Fruit fly (Drosophila melanogaster) whole organism, wandering third instar larva: ENCODE data around the gene ush.
A peak's percentile ranks its signal among the peaks of the same experiment; 100 is the strongest.

Experiments
- Abd-B ChIP-seq: fragments of >200 bp; optimal IDR thresholded peaks from 2 replicates; lab custom pipeline; 2017; ENCODE audit warnings: missing biosample characterization, missing genetic modification characterization
- CG32264 ChIP-seq: fragments of 200-800 bp; sonication (Bioruptor generic); optimal IDR thresholded peaks from 2 replicates; lab custom pipeline; 2016; ENCODE audit warnings: missing biosample characterization, missing genetic modification characterization
- CG9705 ChIP-seq: fragments of 200-800 bp; sonication (Bioruptor generic); optimal IDR thresholded peaks from 2 replicates; lab custom pipeline; 2018; ENCODE audit warnings: missing biosample characterization, mild to moderate bottlenecking, missing genetic modification characterization
- CrebA ChIP-seq: fragments of 200-800 bp; sonication (Bioruptor generic); optimal IDR thresholded peaks from 2 replicates; lab custom pipeline; 2016; ENCODE audit warnings: missing biosample characterization, mild to moderate bottlenecking, missing genetic modification characterization, borderline replicate concordance
- Dfd ChIP-seq: fragments of >200 bp; optimal IDR thresholded peaks from 2 replicates; lab custom pipeline; 2017; ENCODE audit warnings: missing biosample characterization, missing genetic modification characterization
- Dif ChIP-seq: fragments of 200-275, 200-300 bp; sonication (Bioruptor generic); optimal IDR thresholded peaks from 2 replicates; lab custom pipeline; 2018; ENCODE audit warnings: missing biosample characterization, missing genetic modification characterization; ENCODE audit not compliant: partially characterized antibody
- GATAd ChIP-seq: sonication (Bioruptor generic); optimal IDR thresholded peaks from 2 replicates; lab custom pipeline; 2016; ENCODE audit warnings: missing biosample characterization, missing genetic modification characterization
- HLH106 ChIP-seq: fragments of 200-800 bp; optimal IDR thresholded peaks from 3 replicates; lab custom pipeline; 2019; ENCODE audit warnings: missing biosample characterization, mild to moderate bottlenecking, missing genetic modification characterization, moderate library complexity
- Hnf4 ChIP-seq: fragments of 200-800 bp; sonication (Bioruptor generic); optimal IDR thresholded peaks from 2 replicates; lab custom pipeline; 2016; ENCODE audit warnings: missing biosample characterization, mild to moderate bottlenecking, missing genetic modification characterization
- Hr78 ChIP-seq: fragments of >200 bp; optimal IDR thresholded peaks from 2 replicates; lab custom pipeline; 2017; ENCODE audit warnings: missing biosample characterization, missing genetic modification characterization
- Hr83 ChIP-seq: fragments of 200-300 bp; sonication (Bioruptor generic); optimal IDR thresholded peaks from 2 replicates; lab custom pipeline; 2016; ENCODE audit warnings: missing biosample characterization, mild to moderate bottlenecking, missing genetic modification characterization, moderate library complexity; ENCODE audit not compliant: poor library complexity, severe bottlenecking
- Jra ChIP-seq: sonication (Bioruptor generic); optimal IDR thresholded peaks from 2 replicates; lab custom pipeline; 2016; ENCODE audit warnings: missing biosample characterization, missing genetic modification characterization
- Mio ChIP-seq: sonication (Bioruptor generic); optimal IDR thresholded peaks from 2 replicates; lab custom pipeline; 2016; ENCODE audit warnings: missing biosample characterization, missing genetic modification characterization
- Myc ChIP-seq: fragments of >200 bp; optimal IDR thresholded peaks from 2 replicates; lab custom pipeline; 2017
- N ChIP-seq: fragments of >200 bp; optimal IDR thresholded peaks from 2 replicates; lab custom pipeline; 2018; ENCODE audit warnings: missing biosample characterization, missing external identifiers, missing genetic modification characterization
- OdsH ChIP-seq: fragments of 200-800 bp; sonication (Bioruptor generic); optimal IDR thresholded peaks from 2 replicates; lab custom pipeline; 2016; ENCODE audit warnings: missing biosample characterization, mild to moderate bottlenecking, missing genetic modification characterization
- Rel ChIP-seq, 2 experiments: fragments of 200-800 bp; sonication (Bioruptor generic) in 1 of 2; optimal IDR thresholded peaks; 2 replicates in 1 of 2; 3 replicates in 1 of 2; lab custom pipeline; 2016 to 2019; ENCODE audit warnings: mild to moderate bottlenecking in 2 of 2, missing biosample characterization in 2 of 2, missing genetic modification characterization in 2 of 2, moderate library complexity in 1 of 2
- Sp1 ChIP-seq: fragments of 200-800 bp; sonication (Bioruptor generic); optimal IDR thresholded peaks from 3 replicates; lab custom pipeline; 2019; ENCODE audit warnings: missing biosample characterization, mild to moderate bottlenecking, missing genetic modification characterization, moderate library complexity
- Vsx2 ChIP-seq: fragments of 200-300, 225-300 bp; sonication (Bioruptor generic); optimal IDR thresholded peaks from 2 replicates; lab custom pipeline; 2018; ENCODE audit warnings: missing biosample characterization, missing genetic modification characterization; ENCODE audit not compliant: partially characterized antibody
- br ChIP-seq: fragments of 200-800 bp; sonication (Bioruptor generic); optimal IDR thresholded peaks from 2 replicates; lab custom pipeline; 2016; ENCODE audit warnings: missing biosample characterization, missing genetic modification characterization
- brk ChIP-seq: fragments of 200-800 bp; sonication (Bioruptor generic); optimal IDR thresholded peaks from 2 replicates; lab custom pipeline; 2016; ENCODE audit warnings: missing biosample characterization, mild to moderate bottlenecking, missing genetic modification characterization
- dl ChIP-seq, 2 experiments: fragments of 175-275, 200-275 bp in 1 of 2; fragments of 200-275 bp in 1 of 2; sonication (Bioruptor generic); optimal IDR thresholded peaks; lab custom pipeline; 2018; ENCODE audit warnings: mild to moderate bottlenecking in 2 of 2, missing biosample characterization in 2 of 2, missing genetic modification characterization in 2 of 2, moderate library complexity in 2 of 2; ENCODE audit not compliant: partially characterized antibody in 2 of 2, insufficient read depth in 1 of 2
- dmrt93B ChIP-seq: fragments of 200-800 bp; sonication (Bioruptor generic); optimal IDR thresholded peaks from 2 replicates; lab custom pipeline; 2018; ENCODE audit warnings: missing biosample characterization, mild to moderate bottlenecking, missing genetic modification characterization
- dsf ChIP-seq: sonication (Bioruptor generic); optimal IDR thresholded peaks from 2 replicates; lab custom pipeline; 2016; ENCODE audit warnings: missing biosample characterization, missing genetic modification characterization, borderline replicate concordance
- ey ChIP-seq: fragments of 200-800 bp; sonication (Bioruptor generic); optimal IDR thresholded peaks from 2 replicates; lab custom pipeline; 2016; ENCODE audit warnings: missing biosample characterization, missing genetic modification characterization
- foxo ChIP-seq, 2 experiments: fragments of 200-800 bp; sonication (Bioruptor generic); optimal IDR thresholded peaks; 2 replicates in 1 of 2; 3 replicates in 1 of 2; lab custom pipeline; 2016 to 2017; ENCODE audit warnings: missing biosample characterization in 2 of 2, missing genetic modification characterization in 2 of 2
- fru ChIP-seq: fragments of 200-800 bp; sonication (Bioruptor generic); optimal IDR thresholded peaks from 3 replicates; lab custom pipeline; 2016; ENCODE audit warnings: missing biosample characterization, mild to moderate bottlenecking, missing genetic modification characterization
- h ChIP-seq: fragments of 200-800 bp; sonication (Bioruptor generic); optimal IDR thresholded peaks from 3 replicates; lab custom pipeline; 2016; ENCODE audit warnings: missing biosample characterization, mild to moderate bottlenecking, missing genetic modification characterization
- jim ChIP-seq: fragments of 175-275, 200-325 bp; sonication (Bioruptor generic); optimal IDR thresholded peaks from 2 replicates; lab custom pipeline; 2016; ENCODE audit warnings: missing biosample characterization, mild to moderate bottlenecking, missing genetic modification characterization
- lola ChIP-seq: fragments of >200 bp; optimal IDR thresholded peaks from 2 replicates; lab custom pipeline; 2017; ENCODE audit warnings: missing biosample characterization, missing genetic modification characterization
- pan ChIP-seq: fragments of >200 bp; optimal IDR thresholded peaks from 2 replicates; lab custom pipeline; 2017
- psq ChIP-seq: fragments of 200-800 bp; sonication (Bioruptor generic); optimal IDR thresholded peaks from 3 replicates; lab custom pipeline; 2017; ENCODE audit warnings: missing biosample characterization, mild to moderate bottlenecking, missing genetic modification characterization, moderate library complexity
- rgr ChIP-seq: fragments of 200-800 bp; sonication (Bioruptor generic); optimal IDR thresholded peaks from 3 replicates; lab custom pipeline; 2016; ENCODE audit warnings: missing biosample characterization, mild to moderate bottlenecking, missing genetic modification characterization
- sage ChIP-seq: fragments of 200-800 bp; sonication (Bioruptor generic); optimal IDR thresholded peaks from 2 replicates; lab custom pipeline; 2016; ENCODE audit warnings: missing biosample characterization, mild to moderate bottlenecking, missing genetic modification characterization
- sv ChIP-seq: fragments of 200-800 bp; sonication (Bioruptor generic); optimal IDR thresholded peaks from 3 replicates; lab custom pipeline; 2016; ENCODE audit warnings: missing biosample characterization, missing genetic modification characterization
- tai ChIP-seq: sonication (Bioruptor generic); optimal IDR thresholded peaks from 2 replicates; lab custom pipeline; 2016; ENCODE audit warnings: missing biosample characterization, missing genetic modification characterization
- usp ChIP-seq: fragments of >200 bp; optimal IDR thresholded peaks from 2 replicates; lab custom pipeline; 2017; ENCODE audit warnings: missing biosample characterization, missing genetic modification characterization
- woc ChIP-seq: sonication (Bioruptor generic); optimal IDR thresholded peaks from 2 replicates; lab custom pipeline; 2016; ENCODE audit warnings: missing biosample characterization, mild to moderate bottlenecking, missing genetic modification characterization

Gene ush

DNA sequence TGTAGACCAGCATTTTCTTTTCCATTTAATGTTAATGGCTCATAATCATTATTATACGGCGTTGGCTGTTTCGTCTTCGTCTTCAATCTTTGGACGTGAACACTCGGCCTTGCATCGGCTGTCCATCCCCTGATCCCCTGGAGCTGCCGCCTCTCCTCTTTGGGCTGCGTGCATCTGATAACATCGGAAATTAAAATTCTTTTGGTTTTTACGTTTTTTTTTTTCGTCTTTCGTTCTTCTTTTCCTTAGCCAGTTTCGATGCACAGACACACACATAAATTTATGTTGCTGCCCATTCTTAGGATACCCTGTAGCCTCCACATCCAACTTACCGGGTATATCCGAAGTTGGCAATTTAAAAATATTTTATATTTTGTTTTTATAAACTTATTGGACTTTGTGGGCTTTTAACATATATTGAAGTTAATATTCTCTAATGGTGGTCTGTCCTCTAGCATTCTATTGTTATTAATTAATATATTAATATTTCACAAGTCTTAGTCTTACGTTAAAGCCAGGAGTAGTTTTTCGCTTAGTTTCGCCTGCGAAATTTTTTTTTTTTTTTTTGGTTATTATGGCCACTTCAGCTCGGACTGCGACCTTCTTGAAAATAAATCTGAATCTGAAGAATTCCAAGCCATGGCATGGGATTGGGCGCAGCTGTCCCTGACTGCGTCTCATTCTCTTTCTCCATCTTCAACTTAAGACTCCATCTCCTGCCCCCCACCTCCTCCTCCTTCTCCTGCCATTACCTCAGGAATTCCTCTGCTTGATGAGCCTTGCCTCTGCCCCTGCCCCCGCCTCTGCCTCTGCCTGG, 35.2 kb upstream of the ush start:
- TF ChIP-seq Hnf4 (GFP tag; lab: Kevin White, UChicago) (peak; percentile 45), rgr (peak; percentile 86), dmrt93B (GFP tag; lab: Kevin White, UChicago) (peak; percentile 83), Myc (lab: Kevin White, UChicago) (no peak), Sp1 (GFP tag; lab: Kevin White, UChicago) (peak; percentile 94), Rel (GFP tag; optimal IDR thresholded peaks at IDR 0.05; lab: Kevin White, UChicago) (peak; percentile 55), Rel (tag; optimal IDR thresholded peaks at IDR 0.05; lab: Kevin White, UChicago) (peak; percentile 36), tai (GFP tag; lab: Kevin White, UChicago) (no peak), Hr83 (GFP tag; lab: Kevin White, UChicago) (peak; percentile 22), lola (GFP tag; lab: Kevin White, UChicago) (no peak), foxo (GFP tag; optimal IDR thresholded peaks at IDR 0.05; lab: Kevin White, UChicago) (peak in 1 of 2 experiments; percentile 93), brk (GFP tag; lab: Kevin White, UChicago) (peak; percentile 80), br (GFP tag; lab: Kevin White, UChicago) (peak; percentile 63), woc (GFP tag; lab: Kevin White, UChicago) (peak; percentile 72), sage (GFP tag; lab: Kevin White, UChicago) (peak; percentile 78), psq (peak; percentile 93), CG9705 (peak; percentile 39), Abd-B (no peak), h (GFP tag; lab: Kevin White, UChicago) (peak; percentile 87), ey (GFP tag; lab: Kevin White, UChicago) (peak; percentile 75), CrebA (GFP tag; lab: Kevin White, UChicago) (no peak), OdsH (peak; percentile 93), GATAd (GFP tag; lab: Kevin White, UChicago) (no peak), dsf (peak; percentile 28), jim (GFP tag; lab: Kevin White, UChicago) (no peak), Jra (GFP tag; lab: Kevin White, UChicago) (peak; percentile 4), HLH106 (tag; lab: Kevin White, UChicago) (peak; percentile 91), fru (GFP tag; lab: Kevin White, UChicago) (peak; percentile 90), Dfd (no peak)
- TF ChIP-seq, all 38 proteins: peak for 20

DNA sequence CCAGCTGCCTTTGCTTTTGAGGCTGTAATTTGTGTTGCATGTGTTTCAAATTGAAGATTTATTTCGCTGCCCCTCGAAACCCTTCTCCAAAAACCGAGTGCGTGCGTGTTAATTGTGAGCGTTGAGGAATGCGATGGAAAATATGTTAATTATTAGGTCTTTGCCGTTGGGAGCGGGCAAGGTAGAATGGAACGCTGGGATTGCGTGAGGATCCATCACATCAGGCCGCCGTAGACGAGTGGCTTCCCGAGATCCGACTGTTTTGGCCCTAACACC, 34.6 kb upstream of the ush start:
- TF ChIP-seq Abd-B (no peak), br (GFP tag; lab: Kevin White, UChicago) (no peak), OdsH (no peak), CG32264 (GFP tag; lab: Kevin White, UChicago) (no peak), Hr78 (GFP tag; lab: Kevin White, UChicago) (no peak), lola (GFP tag; lab: Kevin White, UChicago) (no peak), N (GFP tag; lab: Kevin White, UChicago) (no peak), rgr (no peak)

DNA sequence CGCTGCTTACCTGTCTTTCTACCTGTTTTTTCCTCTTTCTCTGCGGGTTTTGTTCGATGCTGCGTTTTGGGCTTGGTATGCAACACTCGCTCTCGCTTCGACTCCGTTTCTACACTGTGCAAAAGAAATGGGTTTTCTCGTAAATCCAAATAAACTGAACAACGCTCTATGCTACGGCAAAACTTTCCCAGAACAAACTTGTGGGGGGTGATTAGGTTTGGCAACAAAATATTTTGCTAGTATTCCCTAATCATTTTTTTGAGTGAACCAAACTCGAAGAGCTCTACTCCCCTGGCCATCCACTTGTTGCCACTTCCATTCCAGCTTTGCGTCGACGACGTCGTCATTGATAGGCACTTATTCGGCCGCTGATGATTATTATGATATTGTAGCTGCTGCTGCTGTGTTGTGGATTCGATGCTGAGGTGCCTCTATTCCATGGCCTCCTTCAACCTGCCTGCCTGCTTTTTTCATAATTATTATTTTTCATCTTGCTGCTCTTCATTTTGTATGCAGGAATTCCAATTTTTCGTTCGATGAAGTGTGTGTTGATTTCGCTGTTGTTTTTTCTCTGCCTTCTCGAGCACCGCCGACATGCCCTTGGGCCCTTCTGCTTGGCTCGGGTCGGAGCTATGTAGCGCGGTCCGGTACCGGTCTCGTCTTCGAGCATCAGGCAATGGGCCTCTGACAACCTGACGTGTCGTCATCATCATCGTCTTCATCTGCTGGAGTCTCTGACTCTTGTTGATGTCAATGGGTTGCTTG, 33.9 kb upstream of the ush start:
- TF ChIP-seq pan (lab: Kevin White, UChicago) (no peak), Myc (lab: Kevin White, UChicago) (no peak), usp (GFP tag; lab: Kevin White, UChicago) (no peak), psq (peak; percentile 91), lola (GFP tag; lab: Kevin White, UChicago) (no peak), Sp1 (GFP tag; lab: Kevin White, UChicago) (peak; percentile 94), ey (GFP tag; lab: Kevin White, UChicago) (peak; percentile 96), Abd-B (no peak), Dif (GFP tag; lab: Kevin White, UChicago) (no peak), OdsH (peak; percentile 95), dl (GFP tag; optimal IDR thresholded peaks at IDR 0.05; lab: Kevin White, UChicago; ENCODE audit: insufficient read depth in 1 of 2, partially characterized antibody in 2 of 2) (peak in 1 of 2 experiments; percentile 10), sv (peak; percentile 48), Rel (GFP tag; optimal IDR thresholded peaks at IDR 0.05; lab: Kevin White, UChicago) (peak; percentile 92), Rel (tag; optimal IDR thresholded peaks at IDR 0.05; lab: Kevin White, UChicago) (peak; percentile 61), Hr78 (GFP tag; lab: Kevin White, UChicago) (no peak), Mio (GFP tag; lab: Kevin White, UChicago) (peak; percentile 67), woc (GFP tag; lab: Kevin White, UChicago) (peak; percentile 97), GATAd (GFP tag; lab: Kevin White, UChicago) (no peak), CrebA (GFP tag; lab: Kevin White, UChicago) (no peak), Vsx2 (GFP tag; lab: Kevin White, UChicago) (peak; percentile 4), foxo (GFP tag; optimal IDR thresholded peaks at IDR 0.05; lab: Kevin White, UChicago) (peak; percentile 63 to 97), CG32264 (GFP tag; lab: Kevin White, UChicago) (peak; percentile 91), rgr (peak; percentile 94), h (GFP tag; lab: Kevin White, UChicago) (peak; percentile 96), N (GFP tag; lab: Kevin White, UChicago) (no peak), brk (GFP tag; lab: Kevin White, UChicago) (no peak), dsf (peak; percentile 80), dmrt93B (GFP tag; lab: Kevin White, UChicago) (peak; percentile 90), Hnf4 (GFP tag; lab: Kevin White, UChicago) (peak; percentile 93), tai (GFP tag; lab: Kevin White, UChicago) (no peak), HLH106 (tag; lab: Kevin White, UChicago) (peak; percentile 94), Jra (GFP tag; lab: Kevin White, UChicago) (peak; percentile 86), CG9705 (peak; percentile 76), sage (GFP tag; lab: Kevin White, UChicago) (peak; percentile 96)
